Worm (Caenorhabditis elegans) whole organism, young adult: Measurements from ENCODE around the gene gpd-2.

ENCODE experiments used
- ceh-27 ChIP-seq: fragments of 200-800 bp; sonication (Bioruptor generic); optimal IDR thresholded peaks from 2 replicates; lab custom pipeline; 2018; ENCODE audit warnings: mild to moderate bottlenecking, missing genetic modification characterization, moderate library complexity, missing compliant biosample characterization
- hmg-1.2 ChIP-seq: fragments of 200-800 bp; sonication (Bioruptor generic); IDR thresholded peaks from 2 replicates; pipeline ENCODE4 v1.3.6; 2022; ENCODE audit warnings: missing genetic modification reagents, missing genetic modification characterization, missing compliant biosample characterization
- snpc-4 ChIP-seq, 5 experiments: fragments of 150-350 bp in 1 of 5; sonication (generic microtip) in 4 of 5; optimal IDR thresholded peaks; 2 replicates each; lab custom pipeline; 2014 to 2018; ENCODE audit warnings: missing genetic modification characterization in 5 of 5, missing biosample characterization in 3 of 5, antibody characterized with exemption in 2 of 5, mild to moderate bottlenecking in 2 of 5, missing compliant biosample characterization in 2 of 5, missing genotype in 2 of 5, moderate library complexity in 2 of 5, missing genetic modification reagents in 1 of 5

ce11 chrX:3159542-3159941 is 45.1 kb upstream of the gpd-2 start, which contains the start of gene gcc-1:
- TF ChIP-seq hmg-1.2, result no peak
- TF ChIP-seq ceh-27 (GFP tag; lab: Kevin White, UChicago), result no peak
- TF ChIP-seq snpc-4 (GFP tag; optimal IDR thresholded peaks at IDR 0.05; lab: Kevin White, UChicago), result no peak
- no peak for TF ChIP-seq snpc-4 (tag; optimal IDR thresholded peaks at IDR 0.05; lab: Kevin White, UChicago)
